Fruit fly (Drosophila melanogaster): ENCODE results near the gene Dab.
A peak's percentile ranks its signal among the peaks of the same experiment; 100 is the strongest.

Gene Dab

dm6 chr3L:16765647-16766628 lies 54.0 kb downstream of the Dab start, which contains the start of gene Nrt (continued):
- no peak for TF ChIP-seq cato (GFP tag; optimal IDR thresholded peaks at IDR 0.05; ENCODE audit: borderline replicate concordance)
- peak; percentile 25 for TF ChIP-seq CG7987 (GFP tag; optimal IDR thresholded peaks at IDR 0.05)
- peak in 1 of 2 experiments; percentile 21 for TF ChIP-seq Hr78 (GFP tag; optimal IDR thresholded peaks at IDR 0.05)
- TF ChIP-seq CHES-1-like (GFP tag; optimal IDR thresholded peaks at IDR 0.05) = peak; percentile 7
- no peak for TF ChIP-seq ftz-f1 (GFP tag; optimal IDR thresholded peaks at IDR 0.05)
- TF ChIP-seq Med (GFP tag) = peak; percentile 93
- TF ChIP-seq fd96Cb (tag; optimal IDR thresholded peaks at IDR 0.05) = peak; percentile 50
- no peak for TF ChIP-seq pum (GFP tag; optimal IDR thresholded peaks at IDR 0.05)
- TF ChIP-seq zen2 (GFP tag; IDR thresholded peaks at IDR 0.05; ENCODE audit: partially characterized antibody) = no peak
- TF ChIP-seq NK7.1 (GFP tag; optimal IDR thresholded peaks at IDR 0.05) = peak; percentile 7
- TF ChIP-seq CG15269 (tag; optimal IDR thresholded peaks at IDR 0.05) = peak; percentile 73
- peak; percentile 1 for TF ChIP-seq CG7928 (GFP tag; optimal IDR thresholded peaks at IDR 0.05)
- no peak for TF ChIP-seq MTF-1 (GFP tag; optimal IDR thresholded peaks at IDR 0.05; ENCODE audit: borderline replicate concordance)
- peak; percentile 36 for TF ChIP-seq lmd (GFP tag; IDR thresholded peaks at IDR 0.05)
- TF ChIP-seq CG3995 (GFP tag; optimal IDR thresholded peaks at IDR 0.05) = no peak
- no peak for TF ChIP-seq br (optimal IDR thresholded peaks at IDR 0.05)
- TF ChIP-seq Meics (GFP tag; optimal IDR thresholded peaks at IDR 0.05) = peak; percentile 67
- peak; percentile 71 for TF ChIP-seq CG17328 (GFP tag; IDR thresholded peaks at IDR 0.05)
- peak; percentile 75 for TF ChIP-seq gsb-n (tag; optimal IDR thresholded peaks at IDR 0.05)
- TF ChIP-seq Dbx (GFP tag; IDR thresholded peaks at IDR 0.05) = 0 out of 3 replicates have a peak, but pooled peaks have one; percentile 30
- TF ChIP-seq CG12299 (tag; optimal IDR thresholded peaks at IDR 0.05) = peak; percentile 57
- TF ChIP-seq Usf (GFP tag; optimal IDR thresholded peaks at IDR 0.05) = no peak
- no peak for TF ChIP-seq dan (GFP tag; IDR thresholded peaks at IDR 0.05)
- 0 out of 2 replicates have a peak, but pooled peaks have one; percentile 20 for TF ChIP-seq sens-2 (GFP tag; IDR thresholded peaks at IDR 0.05)
- peak; percentile 49; the same call in 1 of the 2 replicates for TF ChIP-seq CG32772 (GFP tag; IDR thresholded peaks at IDR 0.05)
- TF ChIP-seq CG8089 (GFP tag; optimal IDR thresholded peaks at IDR 0.05) = peak; percentile 9
- peak; percentile 33; the same call in 1 of the 2 replicates for TF ChIP-seq onecut (GFP tag; IDR thresholded peaks at IDR 0.05)
- no peak for TF ChIP-seq HLH54F (GFP tag; optimal IDR thresholded peaks at IDR 0.05)
- TF ChIP-seq Max (GFP tag; optimal IDR thresholded peaks at IDR 0.05) = peak; percentile 59
- 0 out of 4 replicates have a peak, but pooled peaks have one; percentile 22 for TF ChIP-seq Dll (GFP tag; IDR thresholded peaks at IDR 0.05; ENCODE audit: partially characterized antibody)
- TF ChIP-seq nau (GFP tag; optimal IDR thresholded peaks at IDR 0.05) = peak; percentile 37
- peak; percentile 68 for TF ChIP-seq ara (GFP tag; IDR thresholded peaks at IDR 0.05)
- TF ChIP-seq lilli (GFP tag; optimal IDR thresholded peaks at IDR 0.05) = peak; percentile 31
- TF ChIP-seq CkIIα-i1 (GFP tag; IDR thresholded peaks at IDR 0.05) = no peak
- peak; percentile 74 for TF ChIP-seq CG17359 (tag; optimal IDR thresholded peaks at IDR 0.05)
- peak; percentile 16 for TF ChIP-seq CG12219 (GFP tag; optimal IDR thresholded peaks at IDR 0.05)
- no peak for TF ChIP-seq jing (GFP tag; optimal IDR thresholded peaks at IDR 0.05)
- TF ChIP-seq mam (GFP tag; optimal IDR thresholded peaks at IDR 0.05) = no peak
- peak; percentile 27 for TF ChIP-seq run (tag; optimal IDR thresholded peaks at IDR 0.05)
- peak; percentile 85 for TF ChIP-seq CG31441 (GFP tag; IDR thresholded peaks at IDR 0.05)
- TF ChIP-seq CG2120 (GFP tag; optimal IDR thresholded peaks at IDR 0.05) = peak; percentile 54
- no peak for TF ChIP-seq Hey (tag; optimal IDR thresholded peaks at IDR 0.05)
- peak; percentile 36 for TF ChIP-seq Hand (GFP tag; optimal IDR thresholded peaks at IDR 0.05)
- TF ChIP-seq abd-A (tag; optimal IDR thresholded peaks at IDR 0.05) = peak; percentile 18
- peak; percentile 54 for TF ChIP-seq CG15696 (tag; optimal IDR thresholded peaks at IDR 0.05)
- no peak for TF ChIP-seq ham (GFP tag; IDR thresholded peaks at IDR 0.05)
- TF ChIP-seq CG33213 (GFP tag; optimal IDR thresholded peaks at IDR 0.05) = no peak
- TF ChIP-seq CG6254 (GFP tag; optimal IDR thresholded peaks at IDR 0.05) = peak; percentile 41
